Fruit fly (Drosophila melanogaster): Measurements from ENCODE around the gene CG3397.

The CG3397 gene

DNA sequence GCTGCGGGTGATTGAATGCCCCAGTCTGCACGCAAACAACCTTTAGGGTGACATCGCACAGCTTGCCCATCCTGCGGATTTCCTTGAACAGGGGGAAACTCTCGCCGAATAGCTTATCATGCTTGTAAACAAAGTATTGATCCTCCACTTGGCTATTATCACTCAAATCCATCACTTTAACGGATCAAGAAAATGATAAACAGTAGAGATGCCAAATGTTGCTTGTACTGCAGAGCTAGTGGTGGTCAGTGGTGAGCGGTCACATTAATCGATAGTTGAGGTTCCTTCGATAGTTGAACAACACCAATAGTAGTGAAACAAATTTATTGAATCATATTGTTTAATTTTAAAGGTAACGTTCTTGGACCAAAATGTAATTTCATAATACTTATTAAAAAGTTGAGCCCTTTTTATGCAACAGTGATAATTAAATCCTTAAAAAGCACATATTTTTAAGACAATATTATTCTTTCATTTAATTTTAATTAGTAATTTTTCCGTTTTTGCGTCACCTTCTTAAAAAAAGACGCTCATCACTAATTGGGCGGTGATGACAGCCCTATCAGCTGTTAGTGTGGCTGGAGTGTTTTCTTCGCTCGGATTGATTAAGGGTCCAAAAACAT, 26.0 kb upstream of the CG3397 start, which contains the start of the genes KLHL18 and GCC185 (continued):
- TF ChIP-seq CG8765 (GFP tag; IDR thresholded peaks at IDR 0.05): peak; percentile 58; the same call in 1 of the 2 replicates
- TF ChIP-seq salm (tag; optimal IDR thresholded peaks at IDR 0.05): no peak
- peak; percentile 73 for TF ChIP-seq vvl (GFP tag; IDR thresholded peaks at IDR 0.05)
- peak; percentile 76 for TF ChIP-seq CG12104 (GFP tag; optimal IDR thresholded peaks at IDR 0.05)
- TF ChIP-seq Nf-YB (GFP tag; optimal IDR thresholded peaks at IDR 0.05): peak; percentile 44
- TF ChIP-seq kah (GFP tag; optimal IDR thresholded peaks at IDR 0.05): no peak
- TF ChIP-seq CG16813 (GFP tag; IDR thresholded peaks at IDR 0.05; ENCODE audit: partially characterized antibody): peak; percentile 89
- TF ChIP-seq grn (GFP tag; optimal IDR thresholded peaks at IDR 0.05): peak; percentile 32
- TF ChIP-seq CG6854 (GFP tag; optimal IDR thresholded peaks at IDR 0.05): no peak
- TF ChIP-seq CG6683 (GFP tag; optimal IDR thresholded peaks at IDR 0.05): peak; percentile 27
- TF ChIP-seq lola (GFP tag; optimal IDR thresholded peaks at IDR 0.05): peak in 1 of 3 experiments; percentile 81
- peak; percentile 88; the same call in 2 of the 3 replicates for TF ChIP-seq Dbx (GFP tag; IDR thresholded peaks at IDR 0.05)
- TF ChIP-seq C15 (GFP tag; IDR thresholded peaks at IDR 0.05): peak; percentile 42; the same call in 1 of the 3 replicates
- no peak for TF ChIP-seq CG6765 (GFP tag; optimal IDR thresholded peaks at IDR 0.05)
- TF ChIP-seq CG4328 (GFP tag; optimal IDR thresholded peaks at IDR 0.05): peak; percentile 13
- TF ChIP-seq odd (GFP tag; optimal IDR thresholded peaks at IDR 0.05): no peak
- TF ChIP-seq Fer1 (GFP tag; optimal IDR thresholded peaks at IDR 0.05): no peak
- TF ChIP-seq chn (GFP tag; optimal IDR thresholded peaks at IDR 0.05): peak; percentile 58
- peak; percentile 65 for TF ChIP-seq slou (GFP tag; optimal IDR thresholded peaks at IDR 0.05)
- TF ChIP-seq sob (GFP tag; IDR thresholded peaks at IDR 0.05): peak; percentile 81
- peak; percentile 76 for TF ChIP-seq CG4820 (GFP tag; optimal IDR thresholded peaks at IDR 0.05)
- no peak for TF ChIP-seq CG11723 (GFP tag; optimal IDR thresholded peaks at IDR 0.05)
- TF ChIP-seq pfk (GFP tag; optimal IDR thresholded peaks at IDR 0.05): no peak
- TF ChIP-seq dan (GFP tag; IDR thresholded peaks at IDR 0.05): peak; percentile 41; the same call in 1 of the 2 replicates
- peak; percentile 70 for TF ChIP-seq pum (GFP tag; optimal IDR thresholded peaks at IDR 0.05)
- TF ChIP-seq gce (GFP tag; IDR thresholded peaks at IDR 0.05): no peak
- TF ChIP-seq Dek (tag; optimal IDR thresholded peaks at IDR 0.05): peak; percentile 73
- TF ChIP-seq Ets65A (GFP tag): peak; percentile 95
- peak; percentile 68 for TF ChIP-seq CG12659 (GFP tag; optimal IDR thresholded peaks at IDR 0.05)
- TF ChIP-seq ato (GFP tag; IDR thresholded peaks at IDR 0.05; ENCODE audit: partially characterized antibody): 0 out of 2 replicates have a peak, but pooled peaks have one; percentile 15
- peak; percentile 26 for TF ChIP-seq Bdp1 (GFP tag; optimal IDR thresholded peaks at IDR 0.05)
- peak; percentile 78 for TF ChIP-seq sisA (GFP tag; IDR thresholded peaks at IDR 0.05)
- no peak for TF ChIP-seq zen2 (GFP tag; IDR thresholded peaks at IDR 0.05; ENCODE audit: partially characterized antibody)
- peak; percentile 59; the same call in 1 of the 3 replicates for TF ChIP-seq CG2889 (GFP tag; IDR thresholded peaks at IDR 0.05)
- peak; percentile 31 for TF ChIP-seq gfzf (GFP tag; optimal IDR thresholded peaks at IDR 0.05)
- TF ChIP-seq CG43689 (GFP tag; IDR thresholded peaks at IDR 0.05): no peak
- no peak for TF ChIP-seq CG7556 (GFP tag; optimal IDR thresholded peaks at IDR 0.05)
- peak; percentile 74 for TF ChIP-seq B-H2 (GFP tag; optimal IDR thresholded peaks at IDR 0.05)
- no peak for TF ChIP-seq bowl (GFP tag; IDR thresholded peaks at IDR 0.05)
- peak; percentile 91 for TF ChIP-seq nmo (GFP tag; optimal IDR thresholded peaks at IDR 0.05)
- TF ChIP-seq Ravus (GFP tag; IDR thresholded peaks at IDR 0.05): no peak
- no peak for TF ChIP-seq crc (GFP tag; optimal IDR thresholded peaks at IDR 0.05)
- peak; percentile 74 for TF ChIP-seq CG33557 (GFP tag; optimal IDR thresholded peaks at IDR 0.05)
- no peak for TF ChIP-seq HLHmδ (GFP tag; optimal IDR thresholded peaks at IDR 0.05)
- TF ChIP-seq YL-1 (GFP tag; optimal IDR thresholded peaks at IDR 0.05): peak; percentile 62
- peak; percentile 42 for TF ChIP-seq pzg (GFP tag; optimal IDR thresholded peaks at IDR 0.05)
- TF ChIP-seq chm (GFP tag; IDR thresholded peaks at IDR 0.05): no peak
- peak; percentile 83 for TF ChIP-seq vnd (GFP tag; IDR thresholded peaks at IDR 0.05; ENCODE audit: partially characterized antibody)
- TF ChIP-seq eve (GFP tag; optimal IDR thresholded peaks at IDR 0.05): no peak
- TF ChIP-seq CG11696 (GFP tag; IDR thresholded peaks at IDR 0.05): no peak
